Fruit fly (Drosophila melanogaster): ENCODE data around the gene Ccn.

DNA sequence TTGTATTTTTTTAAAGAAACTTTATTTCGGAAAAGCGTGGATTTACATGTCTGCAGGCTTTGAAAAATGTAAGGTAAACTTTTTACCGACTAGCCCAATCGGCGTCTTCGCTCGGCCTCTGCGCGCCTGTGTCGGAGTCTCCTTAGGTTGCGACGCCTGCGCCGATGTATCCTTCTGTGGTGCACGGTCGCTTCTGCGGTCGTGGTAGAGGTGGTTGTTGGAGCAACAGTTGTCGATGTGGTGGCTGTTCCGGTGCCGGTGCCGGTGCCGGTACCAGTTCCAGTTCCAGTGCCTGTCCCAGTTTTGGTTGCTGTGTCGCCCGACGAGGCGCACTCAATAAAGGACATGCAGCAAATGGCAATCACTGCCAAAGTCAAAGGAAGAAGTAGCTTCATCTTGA is 101.3 kb downstream of the Ccn start:
- TF ChIP-seq CG8478 (optimal IDR thresholded peaks at IDR 0.05) (no peak), CTCF (optimal IDR thresholded peaks at IDR 0.05) (no peak)

All from S2 (cell line).